Fruit fly (Drosophila melanogaster) whole organism, pupa: ENCODE data around the gene CG34456.

ENCODE experiments used
- CG10348 ChIP-seq: fragments of 200-800 bp; sonication (Bioruptor generic); IDR thresholded peaks from 2 replicates; pipeline ENCODE4 v1.3.6; 2022; ENCODE audit warnings: missing biosample characterization, missing genetic modification characterization
- CG12605 ChIP-seq: fragments of 200-800 bp; sonication (Bioruptor generic); IDR thresholded peaks from 2 replicates; pipeline ENCODE4 v1.3.6; 2022; ENCODE audit warnings: missing biosample characterization, missing genetic modification characterization
- CG13204 ChIP-seq: fragments of 200-800 bp; sonication (Bioruptor generic); optimal IDR thresholded peaks from 2 replicates; lab custom pipeline; 2018; ENCODE audit warnings: missing biosample characterization, mild to moderate bottlenecking, missing genetic modification characterization, moderate library complexity
- CG4496 ChIP-seq: fragments of 200-800 bp; sonication (Bioruptor generic); IDR thresholded peaks from 3 replicates; pipeline ENCODE4 v1.3.6; 2022; ENCODE audit warnings: missing biosample characterization, missing genetic modification characterization
- CG9948 ChIP-seq: fragments of 200-800 bp; sonication (Bioruptor generic); optimal IDR thresholded peaks from 2 replicates; lab custom pipeline; 2018; ENCODE audit warnings: missing biosample characterization, mild to moderate bottlenecking, missing genetic modification characterization, moderate library complexity
- D1 ChIP-seq: fragments of 200-800 bp; sonication (Bioruptor generic); optimal IDR thresholded peaks from 2 replicates; lab custom pipeline; 2018; ENCODE audit warnings: missing biosample characterization, mild to moderate bottlenecking, missing genetic modification characterization, moderate library complexity
- Pif1B ChIP-seq: fragments of 200-800 bp; sonication (Bioruptor generic); optimal IDR thresholded peaks from 3 replicates; lab custom pipeline; 2016; ENCODE audit warnings: missing biosample characterization, missing genetic modification characterization
- gl ChIP-seq: fragments of 200-800 bp; sonication (Bioruptor generic); optimal IDR thresholded peaks from 2 replicates; lab custom pipeline; 2018; ENCODE audit warnings: missing biosample characterization, mild to moderate bottlenecking, missing genetic modification characterization
- rn ChIP-seq: fragments of 200-800 bp; sonication (Bioruptor generic); IDR thresholded peaks from 2 replicates; pipeline ENCODE4 v1.3.6; 2022; ENCODE audit warnings: missing biosample characterization, missing genetic modification characterization

DNA sequence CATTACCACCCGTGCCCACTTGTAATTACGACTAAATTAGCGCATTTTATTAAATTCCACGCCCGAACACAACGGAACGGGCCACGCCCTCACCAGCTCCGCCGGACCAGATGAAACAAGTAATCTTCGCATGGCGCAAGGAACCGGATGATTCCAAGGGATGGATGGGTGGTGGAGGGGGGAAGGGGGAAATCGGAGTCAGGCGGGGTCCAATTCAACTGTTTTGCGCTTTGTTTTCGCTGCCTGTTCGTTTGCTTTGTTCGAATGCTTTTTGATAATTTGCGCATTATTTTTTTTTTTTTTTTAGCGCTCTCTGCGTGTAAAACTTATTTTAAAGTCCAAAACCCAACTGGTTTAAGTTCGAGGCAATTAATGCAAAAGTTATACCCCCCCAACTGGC lies 34.8 kb downstream of the CG34456 start:
- TF ChIP-seq CG10348 (GFP tag; lab: Robert Waterston, UW) (no peak), rn (GFP tag; lab: Robert Waterston, UW) (no peak), gl (tag; lab: Kevin White, UChicago) (no peak), CG12605 (GFP tag; lab: Robert Waterston, UW) (peak; percentile 30; the same call in 1 of the 2 replicates), D1 (tag; lab: Kevin White, UChicago) (no peak), Pif1B (no peak), CG13204 (GFP tag; lab: Kevin White, UChicago) (no peak), CG9948 (no peak), CG4496 (no peak)
